Fruit fly (Drosophila melanogaster): ENCODE results near the gene ClC-a.

Gene ClC-a

dm6 chr3R:11833406-11833805, 20.4 kb upstream of the ClC-a start:
- no peak for TF ChIP-seq D1 (tag; optimal IDR thresholded peaks at IDR 0.05)
- TF ChIP-seq CG13204 (GFP tag; optimal IDR thresholded peaks at IDR 0.05) = peak; percentile 5
- peak; percentile 4 for TF ChIP-seq EcR (GFP tag; optimal IDR thresholded peaks at IDR 0.05)
- TF ChIP-seq CG4496 (GFP tag; IDR thresholded peaks at IDR 0.05) = peak; percentile 63; the same call in 2 of the 3 replicates

- TF ChIP-seq CG8159 (tag; optimal IDR thresholded peaks at IDR 0.05) (peak; percentile 31), CG4496 (GFP tag; IDR thresholded peaks at IDR 0.05) (0 out of 3 replicates have a peak, but pooled peaks have one; percentile 26), CG32121 (GFP tag; IDR thresholded peaks at IDR 0.05) (peak; percentile 37; the same call in 1 of the 2 replicates), CG15710 (tag; optimal IDR thresholded peaks at IDR 0.05) (no peak), CG34367 (tag; optimal IDR thresholded peaks at IDR 0.05) (no peak), Pif1B (GFP tag; optimal IDR thresholded peaks at IDR 0.05) (no peak), Snoo (tag; optimal IDR thresholded peaks at IDR 0.05) (no peak), CG17806 (tag; optimal IDR thresholded peaks at IDR 0.05) (no peak), CG10348 (GFP tag; IDR thresholded peaks at IDR 0.05) (no peak), rn (GFP tag; IDR thresholded peaks at IDR 0.05) (no peak), CG9948 (tag; optimal IDR thresholded peaks at IDR 0.05) (no peak), CG12605 (GFP tag; IDR thresholded peaks at IDR 0.05) (peak; percentile 22; the same call in 1 of the 2 replicates), D1 (tag; optimal IDR thresholded peaks at IDR 0.05) (no peak), Pif1A (GFP tag; optimal IDR thresholded peaks at IDR 0.05) (no peak), CG13204 (GFP tag; optimal IDR thresholded peaks at IDR 0.05) (no peak), fd96Ca (GFP tag; IDR thresholded peaks at IDR 0.05) (no peak), Ets98B (GFP tag; IDR thresholded peaks at IDR 0.05) (peak; percentile 12; the same call in 1 of the 2 replicates), CG14655 (GFP tag; optimal IDR thresholded peaks at IDR 0.05) (no peak), EcR (GFP tag; optimal IDR thresholded peaks at IDR 0.05) (no peak), gl (tag; optimal IDR thresholded peaks at IDR 0.05) (no peak), CG8301 (tag; optimal IDR thresholded peaks at IDR 0.05) (no peak)
Observed at dm6 chr3R:11830757-11831586, 18.0 kb upstream of the ClC-a start.

- TF ChIP-seq CG34367 (tag; optimal IDR thresholded peaks at IDR 0.05) (no peak), CG15710 (tag; optimal IDR thresholded peaks at IDR 0.05) (no peak), Pif1A (GFP tag; optimal IDR thresholded peaks at IDR 0.05) (no peak), rn (GFP tag; IDR thresholded peaks at IDR 0.05) (no peak), EcR (GFP tag; optimal IDR thresholded peaks at IDR 0.05) (no peak), CG12605 (GFP tag; IDR thresholded peaks at IDR 0.05) (no peak), CG32121 (GFP tag; IDR thresholded peaks at IDR 0.05) (no peak)
Observed at dm6 chr3R:11822266-11822665, 9.3 kb upstream of the ClC-a start, which contains the start of gene Kyat. Gene Kyat (minus strand): TSS chr3R:11822493.

dm6 chr3R:11821800-11822199, 8.8 kb upstream of the ClC-a start:
- TF ChIP-seq EcR (GFP tag; optimal IDR thresholded peaks at IDR 0.05) (no peak), CG32121 (GFP tag; IDR thresholded peaks at IDR 0.05) (no peak), Pif1B (GFP tag; optimal IDR thresholded peaks at IDR 0.05) (no peak), fd96Ca (GFP tag; IDR thresholded peaks at IDR 0.05) (no peak), CG17806 (tag; optimal IDR thresholded peaks at IDR 0.05) (no peak), CG8159 (tag; optimal IDR thresholded peaks at IDR 0.05) (no peak), CG12605 (GFP tag; IDR thresholded peaks at IDR 0.05) (no peak), D1 (tag; optimal IDR thresholded peaks at IDR 0.05) (no peak), CG34367 (tag; optimal IDR thresholded peaks at IDR 0.05) (no peak), CG8301 (tag; optimal IDR thresholded peaks at IDR 0.05) (no peak), Snoo (tag; optimal IDR thresholded peaks at IDR 0.05) (no peak), CG14655 (GFP tag; optimal IDR thresholded peaks at IDR 0.05) (no peak), CG13204 (GFP tag; optimal IDR thresholded peaks at IDR 0.05) (no peak)

- TF ChIP-seq CG8159 (tag; optimal IDR thresholded peaks at IDR 0.05) = no peak
- TF ChIP-seq CG34367 (tag; optimal IDR thresholded peaks at IDR 0.05) = no peak
- no peak for TF ChIP-seq rn (GFP tag; IDR thresholded peaks at IDR 0.05)
- TF ChIP-seq CG4496 (GFP tag; IDR thresholded peaks at IDR 0.05) = no peak
- no peak for TF ChIP-seq Snoo (tag; optimal IDR thresholded peaks at IDR 0.05)
- TF ChIP-seq CG17806 (tag; optimal IDR thresholded peaks at IDR 0.05) = no peak
- TF ChIP-seq CG12605 (GFP tag; IDR thresholded peaks at IDR 0.05) = no peak
- TF ChIP-seq CG13204 (GFP tag; optimal IDR thresholded peaks at IDR 0.05) = no peak
- TF ChIP-seq gl (tag; optimal IDR thresholded peaks at IDR 0.05) = no peak
- no peak for TF ChIP-seq CG15710 (tag; optimal IDR thresholded peaks at IDR 0.05)
- no peak for TF ChIP-seq CG9948 (tag; optimal IDR thresholded peaks at IDR 0.05)
- no peak for TF ChIP-seq fd96Ca (GFP tag; IDR thresholded peaks at IDR 0.05)
- no peak for TF ChIP-seq Pif1A (GFP tag; optimal IDR thresholded peaks at IDR 0.05)
- no peak for TF ChIP-seq D1 (tag; optimal IDR thresholded peaks at IDR 0.05)
- no peak for TF ChIP-seq CG8301 (tag; optimal IDR thresholded peaks at IDR 0.05)
- TF ChIP-seq Pif1B (GFP tag; optimal IDR thresholded peaks at IDR 0.05) = no peak
Observed at dm6 chr3R:11820148-11820547, 7.1 kb upstream of the ClC-a start.

- TF ChIP-seq CG4496 (GFP tag; IDR thresholded peaks at IDR 0.05) (no peak), fd96Ca (GFP tag; IDR thresholded peaks at IDR 0.05) (no peak), CG12605 (GFP tag; IDR thresholded peaks at IDR 0.05) (0 out of 2 replicates have a peak, but pooled peaks have one; percentile 2), CG10348 (GFP tag; IDR thresholded peaks at IDR 0.05) (no peak), Snoo (tag; optimal IDR thresholded peaks at IDR 0.05) (no peak)
Observed at dm6 chr3R:11819640-11819979, 6.6 kb upstream of the ClC-a start.

Data from whole organism, pupa.